Fruit fly (Drosophila melanogaster): Measurements from ENCODE around the gene Ppm1.

Gene Ppm1

DNA sequence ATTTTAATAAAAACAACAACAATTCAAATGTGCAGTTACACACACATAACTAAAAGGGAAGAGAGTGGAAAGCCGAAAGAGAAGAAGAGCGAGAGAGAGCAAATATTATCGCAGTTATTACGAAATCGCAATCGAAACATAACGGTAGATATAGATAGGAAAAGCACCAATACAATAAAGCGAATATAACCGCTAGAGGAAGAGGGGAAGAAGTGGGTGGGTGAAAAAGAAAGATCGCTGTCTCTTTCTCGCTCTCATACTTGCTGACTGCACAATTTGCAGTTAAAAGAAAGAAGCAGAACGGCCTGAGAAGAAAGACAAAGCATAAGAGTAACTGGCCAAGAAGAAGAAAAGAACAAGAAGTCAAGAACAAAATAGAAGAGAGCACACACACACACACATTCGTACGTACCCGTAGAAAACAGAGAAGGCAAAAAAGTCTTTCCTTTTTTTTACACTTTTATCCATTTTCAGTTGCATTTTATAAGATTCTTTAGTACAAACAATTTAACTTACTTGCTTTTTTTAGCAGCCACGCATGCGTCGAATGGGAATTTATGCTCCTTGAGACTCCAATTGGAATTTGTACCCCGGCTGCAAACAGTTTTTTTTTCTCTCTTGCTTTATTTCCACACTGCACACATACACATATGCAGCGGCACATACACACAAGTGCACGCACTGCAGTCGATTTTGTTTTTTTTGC lies 41.6 kb upstream of the Ppm1 start:
- TF ChIP-seq CG31627 (GFP tag; optimal IDR thresholded peaks at IDR 0.05), result no peak
- TF ChIP-seq eg (GFP tag; IDR thresholded peaks at IDR 0.05), result peak; percentile 43; the same call in 1 of the 3 replicates
- TF ChIP-seq CG3032 (tag; optimal IDR thresholded peaks at IDR 0.05), result no peak
- no peak for TF ChIP-seq svp (GFP tag)
- TF ChIP-seq vri (GFP tag; optimal IDR thresholded peaks at IDR 0.05), result peak; percentile 80
- TF ChIP-seq Hr39 (GFP tag; optimal IDR thresholded peaks at IDR 0.05), result no peak
- TF ChIP-seq esn (GFP tag; optimal IDR thresholded peaks at IDR 0.05), result no peak
- TF ChIP-seq Ets21C (GFP tag; optimal IDR thresholded peaks at IDR 0.05), result no peak
- TF ChIP-seq fkh (GFP tag; optimal IDR thresholded peaks at IDR 0.05), result no peak
- no peak for TF ChIP-seq Blimp-1 (GFP tag; optimal IDR thresholded peaks at IDR 0.05)
- TF ChIP-seq lz (GFP tag; optimal IDR thresholded peaks at IDR 0.05), result no peak
- TF ChIP-seq CG6854 (GFP tag; optimal IDR thresholded peaks at IDR 0.05), result no peak
- TF ChIP-seq CG34406 (GFP tag; optimal IDR thresholded peaks at IDR 0.05), result no peak
- peak; percentile 15 for TF ChIP-seq CG32006 (GFP tag; optimal IDR thresholded peaks at IDR 0.05)
- no peak for TF ChIP-seq CG8632 (GFP tag; optimal IDR thresholded peaks at IDR 0.05)
- no peak for TF ChIP-seq acj6 (GFP tag; optimal IDR thresholded peaks at IDR 0.05)
- TF ChIP-seq dsx (GFP tag; optimal IDR thresholded peaks at IDR 0.05; ENCODE audit: poor library complexity, severe bottlenecking), result no peak
- TF ChIP-seq CG11762 (GFP tag; optimal IDR thresholded peaks at IDR 0.05; ENCODE audit: insufficient read depth), result peak; percentile 28
- peak; percentile 51 for TF ChIP-seq CG1621 (tag; optimal IDR thresholded peaks at IDR 0.05)
- no peak for TF ChIP-seq achi (GFP tag; optimal IDR thresholded peaks at IDR 0.05)
- TF ChIP-seq CG6808 (GFP tag; optimal IDR thresholded peaks at IDR 0.05), result peak; percentile 89
- TF ChIP-seq CG4318 (GFP tag; optimal IDR thresholded peaks at IDR 0.05), result no peak
- peak; percentile 43 for TF ChIP-seq CG10669 (GFP tag; optimal IDR thresholded peaks at IDR 0.05)
- TF ChIP-seq CG3919 (GFP tag; optimal IDR thresholded peaks at IDR 0.05), result no peak
- no peak for TF ChIP-seq Sox102F (GFP tag; optimal IDR thresholded peaks at IDR 0.05)
- peak; percentile 79 for TF ChIP-seq CG9139 (GFP tag; optimal IDR thresholded peaks at IDR 0.05)
- peak; percentile 88 for TF ChIP-seq Eip78C (GFP tag)
- TF ChIP-seq ss (GFP tag; optimal IDR thresholded peaks at IDR 0.05), result peak; percentile 86 to 88
- TF ChIP-seq cyc (GFP tag; optimal IDR thresholded peaks at IDR 0.05), result no peak
- no peak for TF ChIP-seq dac (GFP tag; optimal IDR thresholded peaks at IDR 0.05)
- peak; percentile 41; the same call in 1 of the 2 replicates for TF ChIP-seq CG15336 (GFP tag; IDR thresholded peaks at IDR 0.05)
- TF ChIP-seq CG6276 (GFP tag; optimal IDR thresholded peaks at IDR 0.05), result peak; percentile 80
- TF ChIP-seq Eip75B (GFP tag; optimal IDR thresholded peaks at IDR 0.05), result no peak
- no peak for TF ChIP-seq fd59A (GFP tag; optimal IDR thresholded peaks at IDR 0.05)
- TF ChIP-seq salr (GFP tag; optimal IDR thresholded peaks at IDR 0.05), result peak in 1 of 2 experiments; percentile 33
- no peak for TF ChIP-seq Hr38 (GFP tag; optimal IDR thresholded peaks at IDR 0.05)
- no peak for TF ChIP-seq CG7368 (GFP tag; optimal IDR thresholded peaks at IDR 0.05)
- no peak for TF ChIP-seq CG10631 (GFP tag; optimal IDR thresholded peaks at IDR 0.05)
- TF ChIP-seq CG11294 (GFP tag; IDR thresholded peaks at IDR 0.05), result 0 out of 2 replicates have a peak, but pooled peaks have one; percentile 27
- no peak for TF ChIP-seq Sox15 (GFP tag; optimal IDR thresholded peaks at IDR 0.05)
- peak; percentile 22 for TF ChIP-seq Lpt (GFP tag; optimal IDR thresholded peaks at IDR 0.05)
- no peak for TF ChIP-seq Met (GFP tag; optimal IDR thresholded peaks at IDR 0.05)
- no peak for TF ChIP-seq CG6792 (GFP tag; optimal IDR thresholded peaks at IDR 0.05)
- no peak for TF ChIP-seq Eip93F (GFP tag; optimal IDR thresholded peaks at IDR 0.05)
- TF ChIP-seq CG11902 (GFP tag; optimal IDR thresholded peaks at IDR 0.05), result no peak
- peak; percentile 57 for TF ChIP-seq CG8119 (GFP tag; IDR thresholded peaks at IDR 0.05)
- TF ChIP-seq CG16779 (tag; optimal IDR thresholded peaks at IDR 0.05), result no peak
- no peak for TF ChIP-seq Smox (GFP tag; optimal IDR thresholded peaks at IDR 0.05)
- TF ChIP-seq Ets96B (tag; optimal IDR thresholded peaks at IDR 0.05), result peak; percentile 22
- TF ChIP-seq topi (GFP tag; optimal IDR thresholded peaks at IDR 0.05), result no peak
- TF ChIP-seq OdsH (GFP tag; optimal IDR thresholded peaks at IDR 0.05), result no peak
